Worm (Caenorhabditis elegans) whole organism, L4/young adult: ENCODE measurements around the gene C18H9.1.

Experiments
- W03F9.2 ChIP-seq: fragments of 150-350 bp; optimal IDR thresholded peaks from 2 replicates; lab custom pipeline; 2014; ENCODE audit warnings: missing biosample characterization, missing genetic modification characterization
- him-1 ChIP-seq: sonication (generic microtip); optimal IDR thresholded peaks from 2 replicates; lab custom pipeline; 2016; ENCODE audit warnings: missing genotype, missing genetic modification reagents, missing genetic modification characterization, missing compliant biosample characterization

DNA sequence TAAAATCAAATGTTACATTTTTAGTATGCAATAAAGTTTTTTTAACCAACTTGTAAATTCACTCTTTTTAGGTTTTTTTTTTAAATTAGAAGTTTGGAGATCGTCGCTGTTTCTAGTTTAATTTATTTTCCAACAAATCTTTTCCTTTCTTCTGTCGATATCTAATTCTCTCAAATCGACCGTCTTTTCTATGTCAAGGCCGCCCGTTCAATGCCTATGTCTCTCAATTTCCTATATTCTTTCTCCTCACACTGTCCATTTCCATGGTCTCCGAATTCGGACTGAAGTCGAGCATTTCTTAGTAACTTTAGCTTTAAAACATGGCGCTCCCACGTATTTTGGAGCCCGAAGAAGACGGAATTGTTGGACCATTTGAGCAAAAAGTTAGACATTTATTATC, 17.8 kb downstream of the C18H9.1 start, which contains the start of the genes T14B4.5 and T14B4.20:
- TF ChIP-seq W03F9.2 (tag; lab: Kevin White, UChicago) (no peak), him-1 (tag; lab: Kevin White, UChicago) (no peak)
